Fruit fly (Drosophila melanogaster) whole organism, wandering third instar larva: Measurements from ENCODE around the gene zld.

ENCODE experiments used
- Abd-B ChIP-seq: fragments of >200 bp; optimal IDR thresholded peaks from 2 replicates; lab custom pipeline; 2017; ENCODE audit warnings: missing biosample characterization, missing genetic modification characterization
- CG32264 ChIP-seq: fragments of 200-800 bp; sonication (Bioruptor generic); optimal IDR thresholded peaks from 2 replicates; lab custom pipeline; 2016; ENCODE audit warnings: missing biosample characterization, missing genetic modification characterization
- CG9705 ChIP-seq: fragments of 200-800 bp; sonication (Bioruptor generic); optimal IDR thresholded peaks from 2 replicates; lab custom pipeline; 2018; ENCODE audit warnings: missing biosample characterization, mild to moderate bottlenecking, missing genetic modification characterization
- Dfd ChIP-seq: fragments of >200 bp; optimal IDR thresholded peaks from 2 replicates; lab custom pipeline; 2017; ENCODE audit warnings: missing biosample characterization, missing genetic modification characterization
- Dif ChIP-seq: fragments of 200-275, 200-300 bp; sonication (Bioruptor generic); optimal IDR thresholded peaks from 2 replicates; lab custom pipeline; 2018; ENCODE audit warnings: missing biosample characterization, missing genetic modification characterization; ENCODE audit not compliant: partially characterized antibody
- Hnf4 ChIP-seq: fragments of 200-800 bp; sonication (Bioruptor generic); optimal IDR thresholded peaks from 2 replicates; lab custom pipeline; 2016; ENCODE audit warnings: missing biosample characterization, mild to moderate bottlenecking, missing genetic modification characterization
- Hr78 ChIP-seq: fragments of >200 bp; optimal IDR thresholded peaks from 2 replicates; lab custom pipeline; 2017; ENCODE audit warnings: missing biosample characterization, missing genetic modification characterization
- Hr83 ChIP-seq: fragments of 200-300 bp; sonication (Bioruptor generic); optimal IDR thresholded peaks from 2 replicates; lab custom pipeline; 2016; ENCODE audit warnings: missing biosample characterization, mild to moderate bottlenecking, missing genetic modification characterization, moderate library complexity; ENCODE audit not compliant: poor library complexity, severe bottlenecking
- Jra ChIP-seq: sonication (Bioruptor generic); optimal IDR thresholded peaks from 2 replicates; lab custom pipeline; 2016; ENCODE audit warnings: missing biosample characterization, missing genetic modification characterization
- Mio ChIP-seq: sonication (Bioruptor generic); optimal IDR thresholded peaks from 2 replicates; lab custom pipeline; 2016; ENCODE audit warnings: missing biosample characterization, missing genetic modification characterization
- Myc ChIP-seq: fragments of >200 bp; optimal IDR thresholded peaks from 2 replicates; lab custom pipeline; 2017
- OdsH ChIP-seq: fragments of 200-800 bp; sonication (Bioruptor generic); optimal IDR thresholded peaks from 2 replicates; lab custom pipeline; 2016; ENCODE audit warnings: missing biosample characterization, mild to moderate bottlenecking, missing genetic modification characterization
- brk ChIP-seq: fragments of 200-800 bp; sonication (Bioruptor generic); optimal IDR thresholded peaks from 2 replicates; lab custom pipeline; 2016; ENCODE audit warnings: missing biosample characterization, mild to moderate bottlenecking, missing genetic modification characterization
- dl ChIP-seq, 2 experiments: fragments of 175-275, 200-275 bp in 1 of 2; fragments of 200-275 bp in 1 of 2; sonication (Bioruptor generic); optimal IDR thresholded peaks; lab custom pipeline; 2018; ENCODE audit warnings: mild to moderate bottlenecking in 2 of 2, missing biosample characterization in 2 of 2, missing genetic modification characterization in 2 of 2, moderate library complexity in 2 of 2; ENCODE audit not compliant: partially characterized antibody in 2 of 2, insufficient read depth in 1 of 2
- dsf ChIP-seq: sonication (Bioruptor generic); optimal IDR thresholded peaks from 2 replicates; lab custom pipeline; 2016; ENCODE audit warnings: missing biosample characterization, missing genetic modification characterization, borderline replicate concordance
- foxo ChIP-seq, 2 experiments: fragments of 200-800 bp; sonication (Bioruptor generic); optimal IDR thresholded peaks; 2 replicates in 1 of 2; 3 replicates in 1 of 2; lab custom pipeline; 2016 to 2017; ENCODE audit warnings: missing biosample characterization in 2 of 2, missing genetic modification characterization in 2 of 2
- h ChIP-seq: fragments of 200-800 bp; sonication (Bioruptor generic); optimal IDR thresholded peaks from 3 replicates; lab custom pipeline; 2016; ENCODE audit warnings: missing biosample characterization, mild to moderate bottlenecking, missing genetic modification characterization
- jim ChIP-seq: fragments of 175-275, 200-325 bp; sonication (Bioruptor generic); optimal IDR thresholded peaks from 2 replicates; lab custom pipeline; 2016; ENCODE audit warnings: missing biosample characterization, mild to moderate bottlenecking, missing genetic modification characterization
- pan ChIP-seq: fragments of >200 bp; optimal IDR thresholded peaks from 2 replicates; lab custom pipeline; 2017
- psq ChIP-seq: fragments of 200-800 bp; sonication (Bioruptor generic); optimal IDR thresholded peaks from 3 replicates; lab custom pipeline; 2017; ENCODE audit warnings: missing biosample characterization, mild to moderate bottlenecking, missing genetic modification characterization, moderate library complexity
- rgr ChIP-seq: fragments of 200-800 bp; sonication (Bioruptor generic); optimal IDR thresholded peaks from 3 replicates; lab custom pipeline; 2016; ENCODE audit warnings: missing biosample characterization, mild to moderate bottlenecking, missing genetic modification characterization
- usp ChIP-seq: fragments of >200 bp; optimal IDR thresholded peaks from 2 replicates; lab custom pipeline; 2017; ENCODE audit warnings: missing biosample characterization, missing genetic modification characterization
- woc ChIP-seq: sonication (Bioruptor generic); optimal IDR thresholded peaks from 2 replicates; lab custom pipeline; 2016; ENCODE audit warnings: missing biosample characterization, mild to moderate bottlenecking, missing genetic modification characterization

The zld gene

dm6 chrX:19812429-19812828, 29.1 kb upstream of the zld start, which contains the start of gene SkpD:
Gene SkpD (plus strand): TSS chrX:19812729.
- TF ChIP-seq dl (GFP tag; optimal IDR thresholded peaks at IDR 0.05; lab: Kevin White, UChicago; ENCODE audit: insufficient read depth in 1 of 2, partially characterized antibody in 2 of 2) (no peak), Abd-B (GFP tag; lab: Kevin White, UChicago) (no peak), dsf (GFP tag; lab: Kevin White, UChicago) (no peak), rgr (GFP tag; lab: Kevin White, UChicago) (no peak), Myc (no peak), usp (GFP tag; lab: Kevin White, UChicago) (no peak)

dm6 chrX:19811057-19811456, 27.7 kb upstream of the zld start:
- TF ChIP-seq jim (GFP tag; lab: Kevin White, UChicago) (no peak), Mio (GFP tag; lab: Kevin White, UChicago) (no peak), h (GFP tag; lab: Kevin White, UChicago) (no peak), dl (GFP tag; optimal IDR thresholded peaks at IDR 0.05; lab: Kevin White, UChicago; ENCODE audit: insufficient read depth in 1 of 2, partially characterized antibody in 2 of 2) (no peak), usp (GFP tag; lab: Kevin White, UChicago) (no peak), Dif (no peak), Hnf4 (GFP tag; lab: Kevin White, UChicago) (no peak), Abd-B (GFP tag; lab: Kevin White, UChicago) (no peak), rgr (GFP tag; lab: Kevin White, UChicago) (no peak), Hr83 (GFP tag; lab: Kevin White, UChicago) (no peak), CG32264 (GFP tag; lab: Kevin White, UChicago) (no peak), Jra (GFP tag; lab: Kevin White, UChicago) (no peak), woc (GFP tag; lab: Kevin White, UChicago) (no peak), Hr78 (GFP tag; lab: Kevin White, UChicago) (no peak), CG9705 (GFP tag; lab: Kevin White, UChicago) (no peak), Myc (no peak), OdsH (GFP tag; lab: Kevin White, UChicago) (no peak)

dm6 chrX:19806137-19806536, 22.8 kb upstream of the zld start:
- TF ChIP-seq Dif, result no peak
- TF ChIP-seq foxo (GFP tag; optimal IDR thresholded peaks at IDR 0.05; lab: Kevin White, UChicago), result no peak
- no peak for TF ChIP-seq Mio (GFP tag; lab: Kevin White, UChicago)
- TF ChIP-seq, all 38 proteins: peak for 0

- TF ChIP-seq Dfd (GFP tag; lab: Kevin White, UChicago) (peak; percentile 47), pan (lab: Kevin White, UChicago) (no peak)
Observed at dm6 chrX:19795808-19796207, 12.5 kb upstream of the zld start.

- TF ChIP-seq Jra (GFP tag; lab: Kevin White, UChicago), result no peak
- no peak for TF ChIP-seq h (GFP tag; lab: Kevin White, UChicago)
- no peak for TF ChIP-seq pan (lab: Kevin White, UChicago)
Observed at dm6 chrX:19792572-19792971, 9.2 kb upstream of the zld start.

dm6 chrX:19791832-19792231, 8.5 kb upstream of the zld start:
- no peak for TF ChIP-seq brk (GFP tag; lab: Kevin White, UChicago)
- no peak for TF ChIP-seq Mio (GFP tag; lab: Kevin White, UChicago)
- TF ChIP-seq dl (GFP tag; optimal IDR thresholded peaks at IDR 0.05; lab: Kevin White, UChicago; ENCODE audit: insufficient read depth in 1 of 2, partially characterized antibody in 2 of 2), result no peak
- peak; percentile 53 for TF ChIP-seq Dfd (GFP tag; lab: Kevin White, UChicago)
- TF ChIP-seq, all 38 proteins: peak for 1

- TF ChIP-seq psq (GFP tag; lab: Kevin White, UChicago) (peak; percentile 9), Mio (GFP tag; lab: Kevin White, UChicago) (no peak)
Observed at dm6 chrX:19788621-19788944, 5.2 kb upstream of the zld start.

- TF ChIP-seq Hnf4 (GFP tag; lab: Kevin White, UChicago) (no peak), h (GFP tag; lab: Kevin White, UChicago) (no peak), rgr (GFP tag; lab: Kevin White, UChicago) (no peak), pan (lab: Kevin White, UChicago) (no peak), Hr83 (GFP tag; lab: Kevin White, UChicago) (no peak), psq (GFP tag; lab: Kevin White, UChicago) (peak; percentile 67), CG9705 (GFP tag; lab: Kevin White, UChicago) (no peak)
Observed at dm6 chrX:19787921-19788620, 4.7 kb upstream of the zld start.
